Fruit fly (Drosophila melanogaster) whole organism, embryonic: Measurements from ENCODE around the gene CG34353.
A peak's percentile ranks its signal among the peaks of the same experiment; 100 is the strongest.

Experiments used
- Antp ChIP-seq: fragments of 200-800 bp; sonication (Bioruptor generic); optimal IDR thresholded peaks from 3 replicates; lab custom pipeline; 2016; ENCODE audit warnings: missing biosample characterization, missing genetic modification characterization
- Atf3 ChIP-seq: fragments of 200-800 bp; sonication (Bioruptor generic); optimal IDR thresholded peaks from 3 replicates; lab custom pipeline; 2016; ENCODE audit warnings: missing biosample characterization, missing genetic modification characterization
- CG10565 ChIP-seq: fragments of 200-800 bp; sonication (Bioruptor generic); optimal IDR thresholded peaks from 3 replicates; lab custom pipeline; 2016; ENCODE audit warnings: missing biosample characterization, mild to moderate bottlenecking, missing genetic modification characterization
- CG15269 ChIP-seq: fragments of 200-800 bp; sonication (Bioruptor generic); optimal IDR thresholded peaks from 2 replicates; lab custom pipeline; 2018; ENCODE audit warnings: missing biosample characterization, mild to moderate bottlenecking, missing genetic modification characterization, moderate library complexity
- CG1602 ChIP-seq: fragments of 200-800 bp; sonication (Bioruptor generic); optimal IDR thresholded peaks from 3 replicates; lab custom pipeline; 2016; ENCODE audit warnings: missing biosample characterization, missing genetic modification characterization
- CG18599 ChIP-seq: fragments of 200-800 bp; sonication (Bioruptor generic); optimal IDR thresholded peaks from 3 replicates; lab custom pipeline; 2017; ENCODE audit warnings: missing biosample characterization, missing genetic modification characterization, mild to moderate bottlenecking, moderate library complexity, missing genetic modification reagents
- CG2889 ChIP-seq: fragments of 200-800 bp; sonication (Bioruptor generic); IDR thresholded peaks from 3 replicates; pipeline ENCODE4 v1.3.6; 2022; ENCODE audit warnings: missing biosample characterization, missing genetic modification characterization
- CG31441 ChIP-seq: fragments of 200-800 bp; sonication (Bioruptor generic); IDR thresholded peaks from 2 replicates; pipeline ENCODE4 v1.3.6; 2022; ENCODE audit warnings: missing biosample characterization, missing genetic modification characterization
- CG34422 ChIP-seq: fragments of 200-800 bp; sonication (Bioruptor generic); IDR thresholded peaks from 3 replicates; pipeline ENCODE4 v1.3.6; 2022; ENCODE audit warnings: missing biosample characterization, missing genetic modification characterization
- CG7928 ChIP-seq: fragments of 200-800 bp; sonication (Bioruptor generic); optimal IDR thresholded peaks from 2 replicates; lab custom pipeline; 2017; ENCODE audit warnings: missing biosample characterization, mild to moderate bottlenecking, missing genetic modification characterization
- CG8924 ChIP-seq: fragments of 200-800 bp; optimal IDR thresholded peaks from 3 replicates; lab custom pipeline; 2019; ENCODE audit warnings: missing biosample characterization, mild to moderate bottlenecking, missing genetic modification characterization, moderate library complexity
- D ChIP-seq, 2 experiments: fragments of 200-800 bp in 1 of 2; fragments of >200 bp in 1 of 2; sonication (Bioruptor generic) in 1 of 2; optimal IDR thresholded peaks; 2 replicates in 1 of 2; 3 replicates in 1 of 2; lab custom pipeline; 2017; ENCODE audit warnings: mild to moderate bottlenecking in 1 of 2, missing biosample characterization in 1 of 2, missing genetic modification characterization in 1 of 2, missing genetic modification reagents in 1 of 2
- Dad ChIP-seq: fragments of 200-800 bp; sonication (Bioruptor generic); optimal IDR thresholded peaks from 3 replicates; lab custom pipeline; 2016; ENCODE audit warnings: missing biosample characterization, missing genetic modification characterization
- Dfd ChIP-seq, 2 experiments: fragments of >200 bp; optimal IDR thresholded peaks; 2 replicates each; lab custom pipeline; 2017; ENCODE audit warnings: missing biosample characterization in 2 of 2, missing genetic modification characterization in 2 of 2
- Hr3 ChIP-seq: fragments of 200-800 bp; sonication (Bioruptor generic); optimal IDR thresholded peaks from 3 replicates; lab custom pipeline; 2016; ENCODE audit warnings: missing biosample characterization, missing genetic modification characterization
- Hr39 ChIP-seq: fragments of >200 bp; optimal IDR thresholded peaks from 2 replicates; lab custom pipeline; 2017
- Hr78 ChIP-seq, 2 experiments: fragments of 200-800 bp in 1 of 2; fragments of >200 bp in 1 of 2; sonication (Bioruptor generic) in 1 of 2; optimal IDR thresholded peaks; 2 replicates each; lab custom pipeline; 2017 to 2019; ENCODE audit warnings: missing biosample characterization in 2 of 2, missing genetic modification characterization in 2 of 2, mild to moderate bottlenecking in 1 of 2, moderate library complexity in 1 of 2
- Hsf ChIP-seq: fragments of 200-800 bp; sonication (Bioruptor generic); optimal IDR thresholded peaks from 3 replicates; lab custom pipeline; 2016; ENCODE audit warnings: missing biosample characterization, missing genetic modification characterization
- Med ChIP-seq: fragments of 200-800 bp; sonication (Bioruptor generic); peaks from one replicate; lab custom pipeline; 2016; ENCODE audit warnings: missing biosample characterization, missing genetic modification characterization, mild to moderate bottlenecking, inconsistent platforms, moderate library complexity
- Oli ChIP-seq: fragments of 200-800 bp; sonication (Bioruptor generic); optimal IDR thresholded peaks from 2 replicates; lab custom pipeline; 2018; ENCODE audit warnings: missing biosample characterization, mild to moderate bottlenecking, missing genetic modification characterization, moderate library complexity
- Spps ChIP-seq: fragments of 200-800 bp; sonication (Bioruptor generic); optimal IDR thresholded peaks from 2 replicates; lab custom pipeline; 2018; ENCODE audit warnings: missing biosample characterization, mild to moderate bottlenecking, missing genetic modification characterization
- Sry-β ChIP-seq: fragments of 200-800 bp; sonication (Bioruptor generic); optimal IDR thresholded peaks from 2 replicates; lab custom pipeline; 2018; ENCODE audit warnings: missing biosample characterization, mild to moderate bottlenecking, missing genetic modification characterization, moderate library complexity
- abd-A ChIP-seq: fragments of 200-800 bp; sonication (Bioruptor generic); optimal IDR thresholded peaks from 3 replicates; lab custom pipeline; 2019; ENCODE audit warnings: missing biosample characterization, mild to moderate bottlenecking, missing genetic modification characterization, moderate library complexity
- bcd ChIP-seq: fragments of 200-800 bp; sonication (Bioruptor generic); optimal IDR thresholded peaks from 2 replicates; lab custom pipeline; 2017; ENCODE audit warnings: missing biosample characterization, mild to moderate bottlenecking, missing genetic modification characterization
- chif ChIP-seq, 2 experiments: fragments of 200-800 bp; sonication (Bioruptor generic); optimal IDR thresholded peaks; 3 replicates each; lab custom pipeline; 2016; ENCODE audit warnings: missing biosample characterization in 2 of 2, missing genetic modification characterization in 2 of 2
- dmrt11E ChIP-seq: fragments of 200-800 bp; sonication (Bioruptor generic); optimal IDR thresholded peaks from 3 replicates; lab custom pipeline; 2018; ENCODE audit warnings: missing biosample characterization, mild to moderate bottlenecking, missing genetic modification characterization, moderate library complexity
- exex ChIP-seq: fragments of 200-800 bp; sonication (Bioruptor generic); optimal IDR thresholded peaks from 4 replicates; lab custom pipeline; 2018; ENCODE audit warnings: missing biosample characterization, mild to moderate bottlenecking, missing genetic modification characterization, moderate library complexity
- pho ChIP-seq: fragments of 200-800 bp; sonication (Bioruptor generic); optimal IDR thresholded peaks from 2 replicates; lab custom pipeline; 2016; ENCODE audit warnings: missing biosample characterization, missing genetic modification characterization
- psq ChIP-seq: fragments of 200-800 bp; sonication (Bioruptor generic); optimal IDR thresholded peaks from 2 replicates; lab custom pipeline; 2017; ENCODE audit warnings: missing biosample characterization, missing genetic modification characterization
- salm ChIP-seq: fragments of 200-800 bp; sonication (Bioruptor generic); optimal IDR thresholded peaks from 2 replicates; lab custom pipeline; 2018; ENCODE audit warnings: missing biosample characterization, mild to moderate bottlenecking, missing genetic modification characterization
- scrt ChIP-seq: fragments of 200-800 bp; sonication (Bioruptor generic); optimal IDR thresholded peaks from 2 replicates; lab custom pipeline; 2018; ENCODE audit warnings: missing biosample characterization, mild to moderate bottlenecking, missing genetic modification characterization, moderate library complexity
- sd ChIP-seq: fragments of 200-800 bp; sonication (Bioruptor generic); optimal IDR thresholded peaks from 3 replicates; lab custom pipeline; 2018; ENCODE audit warnings: missing biosample characterization, mild to moderate bottlenecking, missing genetic modification characterization, moderate library complexity
- sima ChIP-seq: fragments of 200-800 bp; sonication (Bioruptor generic); optimal IDR thresholded peaks from 2 replicates; lab custom pipeline; 2016; ENCODE audit warnings: missing biosample characterization, missing genetic modification characterization
- stwl ChIP-seq: fragments of 200-800 bp; sonication (Bioruptor generic); optimal IDR thresholded peaks from 3 replicates; lab custom pipeline; 2018; ENCODE audit warnings: missing biosample characterization, mild to moderate bottlenecking, missing genetic modification characterization, moderate library complexity
- usp ChIP-seq: fragments of >200 bp; optimal IDR thresholded peaks from 2 replicates; lab custom pipeline; 2017; ENCODE audit warnings: missing biosample characterization, missing genetic modification characterization

CG34353 gene

dm6 chr3R:27916355-27917019 lies 10.8 kb upstream of the CG34353 start, which contains the start of the genes CG5003 and mRpS22 (continued):
- no peak for TF ChIP-seq salm (tag; lab: Kevin White, UChicago)
- peak; percentile 73 for TF ChIP-seq CG8924 (tag; lab: Kevin White, UChicago)
- peak; percentile 28 for TF ChIP-seq Oli (tag; lab: Kevin White, UChicago)
- peak; percentile 54 for TF ChIP-seq Hsf
- no peak for TF ChIP-seq Antp (GFP tag; lab: Kevin White, UChicago)
- no peak for TF ChIP-seq Dad (GFP tag; lab: Kevin White, UChicago)
- TF ChIP-seq dmrt11E (tag; lab: Kevin White, UChicago), result peak; percentile 47
- TF ChIP-seq CG1602 (GFP tag; lab: Kevin White, UChicago), result peak; percentile 25
- no peak for TF ChIP-seq CG2889 (GFP tag; lab: Robert Waterston, UW)

DNA sequence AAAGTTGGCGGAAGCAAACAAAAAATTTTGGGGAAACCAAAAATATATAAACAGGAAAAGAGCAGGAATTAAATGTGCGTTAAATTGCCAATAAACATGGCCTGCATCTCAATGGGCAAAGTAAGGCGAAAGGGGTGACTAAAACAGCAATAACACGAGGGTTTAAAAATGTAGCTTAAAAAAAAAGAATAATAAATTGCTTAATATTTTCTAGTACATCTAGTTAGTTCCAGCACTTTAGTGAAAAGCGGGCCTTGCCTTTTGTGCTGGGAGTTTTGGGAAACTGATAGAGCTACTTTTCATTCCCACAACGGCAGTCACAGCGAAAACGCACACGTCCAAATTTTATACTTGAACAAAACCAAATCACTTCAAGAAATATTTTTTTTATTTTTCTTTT lies 6.5 kb upstream of the CG34353 start, which contains the start of gene mil:
Gene mil, plus strand, starts transcription at position 301 of the 400 bp plus-strand sequence.
- TF ChIP-seq pho (GFP tag; lab: Kevin White, UChicago), result no peak
- TF ChIP-seq psq (GFP tag; lab: Kevin White, UChicago), result no peak
- no peak for TF ChIP-seq Sry-β (GFP tag; lab: Kevin White, UChicago)
- no peak for TF ChIP-seq bcd (GFP tag; lab: Kevin White, UChicago)
- no peak for TF ChIP-seq Med (GFP tag; lab: Kevin White, UChicago)
- TF ChIP-seq sd, result no peak

dm6 chr3R:27888110-27888509 lies 17.5 kb downstream of the CG34353 start:
- TF ChIP-seq CG34422 (GFP tag; lab: Robert Waterston, UW) (0 out of 3 replicates have a peak, but pooled peaks have one; percentile 17), D (optimal IDR thresholded peaks at IDR 0.05; lab: Kevin White, UChicago) (no peak), D (GFP tag; optimal IDR thresholded peaks at IDR 0.05; lab: Kevin White, UChicago) (no peak), CG18599 (GFP tag; lab: Kevin White, UChicago) (no peak), exex (tag; lab: Kevin White, UChicago) (no peak), CG15269 (no peak), Hr39 (lab: Kevin White, UChicago) (no peak), scrt (GFP tag; lab: Kevin White, UChicago) (peak; percentile 93), pho (GFP tag; lab: Kevin White, UChicago) (no peak), Atf3 (GFP tag; lab: Kevin White, UChicago) (no peak), abd-A (tag; lab: Kevin White, UChicago) (peak; percentile 89), CG10565 (GFP tag; lab: Kevin White, UChicago) (no peak), usp (no peak), chif (GFP tag; optimal IDR thresholded peaks at IDR 0.05; lab: Kevin White, UChicago) (no peak), CG7928 (no peak), Hr3 (GFP tag; lab: Kevin White, UChicago) (no peak), CG31441 (GFP tag; lab: Robert Waterston, UW) (no peak), sima (GFP tag; lab: Kevin White, UChicago) (no peak), Hr78 (GFP tag; optimal IDR thresholded peaks at IDR 0.05; lab: Kevin White, UChicago) (no peak), Spps (tag; lab: Kevin White, UChicago) (no peak)

DNA sequence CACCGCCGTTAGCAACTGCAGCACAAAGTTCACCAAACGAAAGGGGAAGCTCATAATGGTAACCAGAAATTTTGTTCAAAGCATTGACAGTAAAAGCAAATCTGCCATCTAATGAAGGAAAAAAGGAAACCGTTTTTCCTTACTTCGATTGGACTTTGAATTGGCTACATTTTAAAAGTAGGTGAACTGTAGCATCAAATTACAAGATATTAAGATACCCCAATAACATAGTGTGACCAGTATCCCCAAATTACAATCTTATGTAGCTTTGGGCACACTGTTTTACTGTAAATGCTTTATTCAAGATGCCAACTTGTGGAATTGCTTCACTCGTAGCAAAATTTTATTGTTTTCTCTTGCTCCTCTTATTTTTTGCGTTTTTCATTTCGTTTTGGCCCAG lies 33.4 kb downstream of the CG34353 start, which contains the start of gene CG12426:
Gene CG12426, minus strand, starts transcription at position 101 of the 400 bp plus-strand sequence.
- TF ChIP-seq stwl, result peak; percentile 41
- TF ChIP-seq Dfd (GFP tag; optimal IDR thresholded peaks at IDR 0.05; lab: Kevin White, UChicago), result no peak
